Worm (Caenorhabditis elegans) whole organism, L4 larva: ENCODE data around the gene fbxb-50.
"Not testable (repeated sequence)": the region's sequence is repeated elsewhere in the genome, so short reads cannot be mapped to it uniquely, and the experiment has no call there.

Experiments
- fos-1 ChIP-seq: fragments of 150-350 bp; optimal IDR thresholded peaks from 2 replicates; lab custom pipeline; 2014; ENCODE audit warnings: missing biosample characterization, missing genetic modification characterization
- nhr-237 ChIP-seq: sonication (generic microtip); optimal IDR thresholded peaks from 2 replicates; lab custom pipeline; 2017; ENCODE audit warnings: missing biosample characterization, missing genetic modification characterization
- unc-62 ChIP-seq, 3 experiments: fragments of 150-350 bp in 1 of 3; sonication (generic microtip); optimal IDR thresholded peaks in 2 of 3; peaks in 1 of 3; 1 replicate in 1 of 3; 2 replicates in 2 of 3; lab custom pipeline; 2014 to 2017; ENCODE audit warnings: missing biosample characterization in 3 of 3, missing genetic modification characterization in 3 of 3, missing genetic modification reagents in 3 of 3, missing genotype in 1 of 3
- ztf-7 ChIP-seq: fragments of 150-350 bp; optimal IDR thresholded peaks from 2 replicates; lab custom pipeline; 2014; ENCODE audit warnings: missing biosample characterization, missing genetic modification characterization

- not testable (repeated sequence) for TF ChIP-seq ztf-7 (tag; lab: Kevin White, UChicago); unc-62 (GFP tag; optimal IDR thresholded peaks at IDR 0.05 in 1 of 2; lab: Kevin White, UChicago); unc-62 (tag; optimal IDR thresholded peaks at IDR 0.05; lab: Kevin White, UChicago); nhr-237 (tag; lab: Kevin White, UChicago); fos-1 (tag; lab: Kevin White, UChicago)
Measured at ce11 chrII:1556217-1556616, at the start of gene fbxb-50, which contains the start of gene fbxb-54.
